Worm (Caenorhabditis elegans) whole organism, mixed stage, embryonic: Measurements from ENCODE around the gene fbxa-182.

Experiments used
- cnd-1 ChIP-seq: fragments of 200-800 bp; sonication (Bioruptor generic); optimal IDR thresholded peaks from 2 replicates; lab custom pipeline; 2018; ENCODE audit warnings: mild to moderate bottlenecking, missing genetic modification characterization, missing compliant biosample characterization
- lin-13 ChIP-seq: fragments of 150-350 bp; optimal IDR thresholded peaks from 2 replicates; lab custom pipeline; 2014; ENCODE audit warnings: missing biosample characterization, missing genetic modification characterization
- nhr-12 ChIP-seq: fragments of 150-350 bp; optimal IDR thresholded peaks from 2 replicates; lab custom pipeline; 2014; ENCODE audit warnings: missing biosample characterization, missing genetic modification characterization
- nhr-237 ChIP-seq: fragments of 150-350 bp; optimal IDR thresholded peaks from 2 replicates; lab custom pipeline; 2014; ENCODE audit warnings: missing biosample characterization, missing genetic modification characterization
- nhr-28 ChIP-seq: fragments of 150-350 bp; optimal IDR thresholded peaks from 2 replicates; lab custom pipeline; 2014; ENCODE audit warnings: missing biosample characterization, missing genetic modification characterization
- nhr-76 ChIP-seq: sonication (generic microtip); optimal IDR thresholded peaks from 2 replicates; lab custom pipeline; 2017; ENCODE audit warnings: missing biosample characterization, missing genetic modification characterization
- snpc-4 ChIP-seq: fragments of 150-350 bp; optimal IDR thresholded peaks from 2 replicates; lab custom pipeline; 2014; ENCODE audit warnings: missing biosample characterization, missing genetic modification characterization
- sptf-1 ChIP-seq: sonication (generic microtip); optimal IDR thresholded peaks from 2 replicates; lab custom pipeline; 2017; ENCODE audit warnings: mild to moderate bottlenecking, missing genetic modification characterization, moderate library complexity, missing compliant biosample characterization
- unc-62 ChIP-seq: fragments of 150-350 bp; optimal IDR thresholded peaks from 2 replicates; lab custom pipeline; 2014; ENCODE audit warnings: missing biosample characterization, missing genetic modification reagents, missing genetic modification characterization
- ztf-11 ChIP-seq: fragments of 150-350 bp; optimal IDR thresholded peaks from 2 replicates; lab custom pipeline; 2014; ENCODE audit warnings: missing biosample characterization, missing genetic modification characterization

DNA sequence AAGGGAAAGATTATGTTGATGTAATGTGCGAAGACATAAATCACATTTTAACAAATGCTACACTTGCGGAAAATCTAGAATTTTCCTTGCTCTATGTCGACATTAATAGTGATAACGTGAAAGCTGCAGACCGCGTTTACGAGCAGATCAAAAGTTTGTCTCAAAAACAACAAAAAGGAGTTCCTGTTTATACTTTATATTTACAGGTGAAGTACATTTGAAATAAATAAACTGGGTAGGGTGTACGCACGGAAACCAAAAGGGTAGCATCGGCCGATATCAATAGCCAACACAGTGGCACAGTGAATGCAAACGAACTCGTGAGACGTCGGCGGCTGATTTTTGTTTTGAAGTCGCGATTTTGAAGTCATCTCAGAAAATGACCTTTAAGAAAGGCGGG is 9.9 kb upstream of the fbxa-182 start:
- no peak for TF ChIP-seq nhr-28 (tag; lab: Kevin White, UChicago)
- TF ChIP-seq lin-13: no peak
- TF ChIP-seq snpc-4 (tag; lab: Kevin White, UChicago): no peak
- TF ChIP-seq unc-62: no peak
- no peak for TF ChIP-seq ztf-11 (tag; lab: Kevin White, UChicago)
- no peak for TF ChIP-seq sptf-1 (tag; lab: Kevin White, UChicago)
- no peak for TF ChIP-seq nhr-237
- no peak for TF ChIP-seq nhr-12
- TF ChIP-seq cnd-1 (tag; lab: Kevin White, UChicago): no peak
- TF ChIP-seq nhr-76 (tag; lab: Kevin White, UChicago): no peak
